Worm (Caenorhabditis elegans) whole organism, L1 larva: ENCODE measurements around the gene dvc-1.
A peak's percentile ranks its signal among the peaks of the same experiment; 100 is the strongest.

Experiments used
- C34B4.2 ChIP-seq: sonication (generic microtip); optimal IDR thresholded peaks from 2 replicates; lab custom pipeline; 2017; ENCODE audit warnings: mild to moderate bottlenecking, missing genetic modification characterization, missing compliant biosample characterization
- aly-2 ChIP-seq: fragments of 150-350 bp; optimal IDR thresholded peaks from 2 replicates; lab custom pipeline; 2014; ENCODE audit warnings: missing biosample characterization, missing genetic modification characterization
- ama-1 ChIP-seq: fragments of 150-350 bp; optimal IDR thresholded peaks from 2 replicates; lab custom pipeline; 2014
- blmp-1 ChIP-seq: fragments of 150-350 bp; optimal IDR thresholded peaks from 2 replicates; lab custom pipeline; 2014; ENCODE audit warnings: missing biosample characterization, missing genetic modification characterization
- ceh-8 ChIP-seq: fragments of 200-800 bp; sonication (Bioruptor generic); optimal IDR thresholded peaks from 2 replicates; lab custom pipeline; 2018; ENCODE audit warnings: mild to moderate bottlenecking, missing genetic modification characterization, moderate library complexity, missing compliant biosample characterization
- ces-1 ChIP-seq: fragments of 150-350 bp; optimal IDR thresholded peaks from 2 replicates; lab custom pipeline; 2014; ENCODE audit warnings: missing biosample characterization, missing genetic modification reagents, missing genetic modification characterization
- dsc-1 ChIP-seq: sonication (generic microtip); optimal IDR thresholded peaks from 2 replicates; lab custom pipeline; 2016; ENCODE audit warnings: mild to moderate bottlenecking, missing genetic modification characterization, missing compliant biosample characterization
- egl-27 ChIP-seq, 2 experiments: fragments of 150-350 bp in 1 of 2; sonication (generic microtip); optimal IDR thresholded peaks; 3 replicates each; lab custom pipeline; 2017 to 2018; ENCODE audit warnings: missing biosample characterization in 2 of 2, missing genetic modification characterization in 2 of 2, missing genetic modification reagents in 2 of 2
- fkh-10 ChIP-seq: sonication (generic microtip); optimal IDR thresholded peaks from 2 replicates; lab custom pipeline; 2017; ENCODE audit warnings: missing biosample characterization, missing genetic modification reagents, missing genetic modification characterization
- fkh-8 ChIP-seq: sonication (generic microtip); optimal IDR thresholded peaks from 2 replicates; lab custom pipeline; 2016; ENCODE audit warnings: mild to moderate bottlenecking, missing genetic modification characterization, missing compliant biosample characterization
- hlh-4 ChIP-seq: sonication (generic microtip); optimal IDR thresholded peaks from 2 replicates; lab custom pipeline; 2016; ENCODE audit warnings: mild to moderate bottlenecking, missing genetic modification characterization, missing compliant biosample characterization
- jun-1 ChIP-seq: fragments of 150-350 bp; optimal IDR thresholded peaks from 2 replicates; lab custom pipeline; 2014; ENCODE audit warnings: missing biosample characterization, missing genetic modification reagents, missing genetic modification characterization
- lin-13 ChIP-seq: fragments of 150-350 bp; optimal IDR thresholded peaks from 2 replicates; lab custom pipeline; 2014; ENCODE audit warnings: missing biosample characterization, missing genetic modification reagents, missing genetic modification characterization
- lsy-2 ChIP-seq, 2 experiments: fragments of 150-350 bp; optimal IDR thresholded peaks; 2 replicates each; lab custom pipeline; 2014; ENCODE audit warnings: missing biosample characterization in 2 of 2, missing genetic modification characterization in 2 of 2
- mab-9 ChIP-seq: fragments of 200-800 bp; sonication (Bioruptor generic); IDR thresholded peaks from 2 replicates; pipeline ENCODE4 v1.3.6; 2022; ENCODE audit warnings: missing genetic modification reagents, missing genetic modification characterization, missing compliant biosample characterization
- mep-1 ChIP-seq: fragments of 150-350 bp; optimal IDR thresholded peaks from 2 replicates; lab custom pipeline; 2014; ENCODE audit warnings: missing biosample characterization, missing genetic modification characterization
- nhr-19 ChIP-seq: fragments of 200-800 bp; sonication (Bioruptor generic); conservative IDR thresholded peaks from 2 replicates; pipeline ENCODE4 v1.3.6; 2022; ENCODE audit warnings: missing genetic modification characterization, missing compliant biosample characterization
- nhr-20 ChIP-seq: sonication (generic microtip); optimal IDR thresholded peaks from 2 replicates; lab custom pipeline; 2016; ENCODE audit warnings: mild to moderate bottlenecking, missing genetic modification characterization, missing compliant biosample characterization
- nhr-237 ChIP-seq: fragments of 150-350 bp; optimal IDR thresholded peaks from 2 replicates; lab custom pipeline; 2014; ENCODE audit warnings: missing biosample characterization, missing genetic modification characterization
- nhr-47 ChIP-seq: sonication (generic microtip); optimal IDR thresholded peaks from 2 replicates; lab custom pipeline; 2016; ENCODE audit warnings: mild to moderate bottlenecking, missing genetic modification characterization, moderate library complexity, missing compliant biosample characterization
- nhr-71 ChIP-seq: sonication (generic microtip); optimal IDR thresholded peaks from 2 replicates; lab custom pipeline; 2016; ENCODE audit warnings: mild to moderate bottlenecking, missing genetic modification characterization, moderate library complexity, missing compliant biosample characterization
- nhr-77 ChIP-seq: fragments of 150-350 bp; optimal IDR thresholded peaks from 2 replicates; lab custom pipeline; 2014; ENCODE audit warnings: missing biosample characterization, missing genetic modification characterization
- nhr-90 ChIP-seq: sonication (generic microtip); optimal IDR thresholded peaks from 2 replicates; lab custom pipeline; 2016; ENCODE audit warnings: mild to moderate bottlenecking, missing genetic modification characterization, missing compliant biosample characterization; ENCODE audit not compliant: poor library complexity
- pax-3 ChIP-seq: fragments of 200-800 bp; sonication (Bioruptor generic); optimal IDR thresholded peaks from 2 replicates; lab custom pipeline; 2018; ENCODE audit warnings: mild to moderate bottlenecking, missing genetic modification characterization, moderate library complexity, missing compliant biosample characterization
- pqm-1 ChIP-seq: sonication (generic microtip); optimal IDR thresholded peaks from 3 replicates; lab custom pipeline; 2017; ENCODE audit warnings: missing biosample characterization, missing genetic modification characterization
- rnt-1 ChIP-seq: sonication (generic microtip); optimal IDR thresholded peaks from 2 replicates; lab custom pipeline; 2016; ENCODE audit warnings: mild to moderate bottlenecking, missing genetic modification characterization, moderate library complexity, missing compliant biosample characterization
- skn-1 ChIP-seq: fragments of 150-350 bp; optimal IDR thresholded peaks from 2 replicates; lab custom pipeline; 2014; ENCODE audit warnings: missing biosample characterization, missing genetic modification characterization
- tbx-2 ChIP-seq: sonication (generic microtip); optimal IDR thresholded peaks from 2 replicates; lab custom pipeline; 2016; ENCODE audit warnings: missing genetic modification characterization, missing compliant biosample characterization
- xbp-1 ChIP-seq: sonication (generic microtip); optimal IDR thresholded peaks from 2 replicates; lab custom pipeline; 2016; ENCODE audit warnings: missing genetic modification characterization, missing compliant biosample characterization

Gene dvc-1

ce11 chrV:11216137-11216536 is 23.0 kb downstream of the dvc-1 start (continued):
- no peak for TF ChIP-seq tbx-2 (tag; lab: Kevin White, UChicago)

- TF ChIP-seq dsc-1 (tag; lab: Kevin White, UChicago) (peak; percentile 58), hlh-4 (no peak), egl-27 (tag; optimal IDR thresholded peaks at IDR 0.05; lab: Kevin White, UChicago) (no peak)
Observed at ce11 chrV:11214569-11214968, 24.6 kb downstream of the dvc-1 start.

- no peak for TF ChIP-seq C34B4.2 (tag; lab: Kevin White, UChicago)
- peak; percentile 9 for TF ChIP-seq fkh-10
- TF ChIP-seq nhr-90 (tag; lab: Kevin White, UChicago), result no peak
- TF ChIP-seq nhr-20 (tag; lab: Kevin White, UChicago), result peak; percentile 4
- no peak for TF ChIP-seq lsy-2 (tag; optimal IDR thresholded peaks at IDR 0.05; lab: Kevin White, UChicago)
- TF ChIP-seq nhr-77 (tag; lab: Kevin White, UChicago), result no peak
- peak; percentile 70 for TF ChIP-seq fkh-8
- TF ChIP-seq pax-3 (tag; lab: Kevin White, UChicago), result peak; percentile 47
- TF ChIP-seq dsc-1 (tag; lab: Kevin White, UChicago), result peak; percentile 96
- TF ChIP-seq mab-9, result no peak
- peak; percentile 45 for TF ChIP-seq nhr-47 (tag; lab: Kevin White, UChicago)
- TF ChIP-seq skn-1 (tag; lab: Kevin White, UChicago), result no peak
Observed at ce11 chrV:11211323-11211722, 27.8 kb downstream of the dvc-1 start.

- TF ChIP-seq blmp-1, result peak; percentile 40
- no peak for TF ChIP-seq ces-1 (GFP tag; lab: Kevin White, UChicago)
- TF ChIP-seq pax-3 (tag; lab: Kevin White, UChicago), result peak; percentile 17
- no peak for TF ChIP-seq pqm-1 (tag; lab: Kevin White, UChicago)
- TF ChIP-seq ama-1, result no peak
- no peak for TF ChIP-seq rnt-1 (tag; lab: Kevin White, UChicago)
- peak; percentile 32 for TF ChIP-seq ceh-8 (GFP tag; lab: Kevin White, UChicago)
- peak; percentile 44 for TF ChIP-seq fkh-8
- peak; percentile 95 for TF ChIP-seq dsc-1 (tag; lab: Kevin White, UChicago)
Observed at ce11 chrV:11209452-11210188, 29.5 kb downstream of the dvc-1 start.

- TF ChIP-seq nhr-47 (tag; lab: Kevin White, UChicago), result no peak
- TF ChIP-seq rnt-1 (tag; lab: Kevin White, UChicago), result no peak
- TF ChIP-seq aly-2 (tag; lab: Kevin White, UChicago), result no peak
- TF ChIP-seq pqm-1 (tag; lab: Kevin White, UChicago), result no peak
- TF ChIP-seq nhr-71 (tag; lab: Kevin White, UChicago), result no peak
- TF ChIP-seq nhr-237 (tag; lab: Kevin White, UChicago), result no peak
Observed at ce11 chrV:11206467-11206866, 32.7 kb downstream of the dvc-1 start.

ce11 chrV:11204452-11204851 is 34.7 kb downstream of the dvc-1 start:
- no peak for TF ChIP-seq xbp-1 (tag; lab: Kevin White, UChicago)
- no peak for TF ChIP-seq lin-13 (GFP tag; lab: Kevin White, UChicago)
- TF ChIP-seq mep-1 (tag; lab: Kevin White, UChicago), result no peak
- TF ChIP-seq jun-1 (tag; lab: Kevin White, UChicago), result no peak
- no peak for TF ChIP-seq nhr-19 (GFP tag; lab: Robert Waterston, UW)
- TF ChIP-seq aly-2 (tag; lab: Kevin White, UChicago), result no peak
- TF ChIP-seq skn-1 (tag; lab: Kevin White, UChicago), result no peak
